Worm (Caenorhabditis elegans) whole organism, midembryonic: ENCODE data around the gene emb-8.

ENCODE experiments used
- cog-1 ChIP-seq: sonication (generic microtip); optimal IDR thresholded peaks from 2 replicates; lab custom pipeline; 2016; ENCODE audit warnings: missing genetic modification characterization, missing compliant biosample characterization
- flt-1 ChIP-seq: fragments of 200-800 bp; sonication (Bioruptor generic); IDR thresholded peaks from 2 replicates; pipeline ENCODE4 v1.3.6; 2022; ENCODE audit warnings: missing genetic modification characterization, missing compliant biosample characterization
- klf-2 ChIP-seq: fragments of 200-800 bp; sonication (Bioruptor generic); conservative IDR thresholded peaks from 2 replicates; pipeline ENCODE4 v1.3.6; 2022; ENCODE audit warnings: missing genetic modification reagents, missing genetic modification characterization, missing compliant biosample characterization
- med-1 ChIP-seq: sonication (generic microtip); optimal IDR thresholded peaks from 2 replicates; lab custom pipeline; 2017; ENCODE audit warnings: missing genetic modification characterization, mild to moderate bottlenecking, missing compliant biosample characterization, antibody characterized with exemption, missing genetic modification reagents; ENCODE audit not compliant: insufficient read depth
- ref-1 ChIP-seq: fragments of 200-800 bp; sonication (Bioruptor generic); conservative IDR thresholded peaks from 2 replicates; pipeline ENCODE4 v1.3.6; 2022; ENCODE audit warnings: missing genetic modification reagents, missing genetic modification characterization, missing compliant biosample characterization
- ztf-29 ChIP-seq: fragments of 200-800 bp; sonication (Bioruptor generic); IDR thresholded peaks from 2 replicates; pipeline ENCODE4 v1.3.6; 2022; ENCODE audit warnings: missing genetic modification reagents, missing genetic modification characterization, missing compliant biosample characterization

DNA sequence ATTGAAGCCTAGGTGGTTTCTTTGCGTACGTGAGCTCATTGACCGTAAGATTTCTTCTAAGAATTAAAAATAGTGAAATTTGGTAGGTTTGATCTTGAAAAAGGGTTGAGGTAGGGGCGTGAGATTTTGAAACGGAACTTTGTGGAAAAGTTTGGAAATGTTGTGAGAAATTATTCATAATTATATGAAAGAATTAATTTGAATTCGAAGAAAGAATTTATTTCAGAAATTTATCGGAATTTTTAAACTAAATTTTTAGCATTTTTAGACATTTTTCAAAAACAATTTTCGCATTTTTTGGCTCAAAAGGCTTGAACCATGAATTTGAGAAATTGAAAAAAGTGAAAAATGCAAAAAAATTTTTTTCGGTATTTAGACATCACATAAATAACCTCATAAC, 14.7 kb upstream of the emb-8 start:
- no peak for TF ChIP-seq med-1 (GFP tag; lab: Kevin White, UChicago)
- TF ChIP-seq ref-1 (GFP tag; lab: Robert Waterston, UW): no peak
- no peak for TF ChIP-seq cog-1 (tag; lab: Kevin White, UChicago)
- no peak for TF ChIP-seq flt-1 (GFP tag; lab: Robert Waterston, UW)
- TF ChIP-seq ztf-29 (GFP tag; lab: Robert Waterston, UW): no peak
- no peak for TF ChIP-seq klf-2
